Fruit fly (Drosophila melanogaster) whole organism, embryonic: Measurements from ENCODE around the gene Npc2a.

Source experiments
- Atf6 ChIP-seq: fragments of 200-800 bp; sonication (Bioruptor generic); IDR thresholded peaks from 2 replicates; pipeline ENCODE4 v1.3.6; 2022; ENCODE audit warnings: missing biosample characterization, missing genetic modification characterization
- Bdp1 ChIP-seq: fragments of 200-800 bp; sonication (Bioruptor generic); optimal IDR thresholded peaks from 3 replicates; lab custom pipeline; 2016; ENCODE audit warnings: missing biosample characterization, missing genetic modification characterization
- C15 ChIP-seq: fragments of 200-800 bp; sonication (Bioruptor generic); IDR thresholded peaks from 3 replicates; pipeline ENCODE4 v1.3.6; 2022; ENCODE audit warnings: missing biosample characterization, missing genetic modification characterization
- CG10959 ChIP-seq: fragments of 200-800 bp; sonication (Bioruptor generic); IDR thresholded peaks from 2 replicates; pipeline ENCODE4 v1.3.6; 2022; ENCODE audit warnings: missing biosample characterization, missing genetic modification characterization
- CG12659 ChIP-seq: fragments of 200-800 bp; sonication (Bioruptor generic); optimal IDR thresholded peaks from 3 replicates; lab custom pipeline; 2017; ENCODE audit warnings: mild to moderate bottlenecking, missing biosample characterization, missing genetic modification reagents, missing genetic modification characterization
- CG12744 ChIP-seq: fragments of 200-800 bp; sonication (Bioruptor generic); optimal IDR thresholded peaks from 2 replicates; lab custom pipeline; 2016; ENCODE audit warnings: missing biosample characterization, missing genetic modification characterization
- CG13287 ChIP-seq: fragments of 200-800 bp; sonication (Bioruptor generic); IDR thresholded peaks from 2 replicates; pipeline ENCODE4 v1.3.6; 2022; ENCODE audit warnings: missing biosample characterization, missing genetic modification characterization; ENCODE audit not compliant: partially characterized antibody
- CG15479 ChIP-seq: fragments of 200-800 bp; sonication (Bioruptor generic); optimal IDR thresholded peaks from 3 replicates; lab custom pipeline; 2019; ENCODE audit warnings: missing biosample characterization, mild to moderate bottlenecking, missing genetic modification characterization, moderate library complexity
- CG15601 ChIP-seq: fragments of 200-800 bp; sonication (Bioruptor generic); optimal IDR thresholded peaks from 3 replicates; lab custom pipeline; 2019; ENCODE audit warnings: missing biosample characterization, mild to moderate bottlenecking, missing genetic modification characterization, moderate library complexity
- CG15696 ChIP-seq: fragments of 200-800 bp; sonication (Bioruptor generic); optimal IDR thresholded peaks from 2 replicates; lab custom pipeline; 2019; ENCODE audit warnings: missing biosample characterization, mild to moderate bottlenecking, missing genetic modification characterization, moderate library complexity
- CG17359 ChIP-seq: fragments of 200-800 bp; sonication (Bioruptor generic); optimal IDR thresholded peaks from 3 replicates; lab custom pipeline; 2018; ENCODE audit warnings: missing biosample characterization, mild to moderate bottlenecking, missing genetic modification characterization, moderate library complexity
- CG17802 ChIP-seq: fragments of 200-800 bp; sonication (Bioruptor generic); optimal IDR thresholded peaks from 2 replicates; lab custom pipeline; 2018; ENCODE audit warnings: missing biosample characterization, mild to moderate bottlenecking, missing genetic modification characterization, moderate library complexity
- CG1832 ChIP-seq: fragments of 200-800 bp; sonication (Bioruptor generic); optimal IDR thresholded peaks from 2 replicates; lab custom pipeline; 2017; ENCODE audit warnings: missing biosample characterization, mild to moderate bottlenecking, missing genetic modification characterization, inconsistent platforms
- CG18764 ChIP-seq: fragments of 200-800 bp; sonication (Bioruptor generic); optimal IDR thresholded peaks from 3 replicates; lab custom pipeline; 2016; ENCODE audit warnings: missing biosample characterization, missing genetic modification characterization
- CG2120 ChIP-seq: fragments of 200-800 bp; sonication (Bioruptor generic); optimal IDR thresholded peaks from 3 replicates; lab custom pipeline; 2016; ENCODE audit warnings: missing biosample characterization, missing genetic modification characterization
- CG34376 ChIP-seq: fragments of 200-800 bp; sonication (Bioruptor generic); optimal IDR thresholded peaks from 2 replicates; lab custom pipeline; 2018; ENCODE audit warnings: missing biosample characterization, mild to moderate bottlenecking, missing genetic modification characterization
- CG4282 ChIP-seq: fragments of 200-800 bp; sonication (Bioruptor generic); optimal IDR thresholded peaks from 2 replicates; lab custom pipeline; 2016; ENCODE audit warnings: missing biosample characterization, missing genetic modification characterization
- CG6765 ChIP-seq: fragments of 200-800 bp; sonication (Bioruptor generic); optimal IDR thresholded peaks from 3 replicates; lab custom pipeline; 2017; ENCODE audit warnings: missing biosample characterization, mild to moderate bottlenecking, missing genetic modification characterization
- CG9876 ChIP-seq: fragments of 200-800 bp; sonication (Bioruptor generic); optimal IDR thresholded peaks from 2 replicates; lab custom pipeline; 2016; ENCODE audit warnings: missing biosample characterization, missing genetic modification characterization
- CkIIα-i1 ChIP-seq: fragments of 200-800 bp; sonication (Bioruptor generic); IDR thresholded peaks from 2 replicates; pipeline ENCODE4 v1.3.6; 2022; ENCODE audit warnings: missing biosample characterization, missing genetic modification characterization
- Elba2 ChIP-seq: fragments of 200-800 bp; sonication (Bioruptor generic); optimal IDR thresholded peaks from 3 replicates; lab custom pipeline; 2016; ENCODE audit warnings: missing biosample characterization, missing genetic modification characterization
- Fer1 ChIP-seq: fragments of 200-800 bp; sonication (Bioruptor generic); optimal IDR thresholded peaks from 2 replicates; lab custom pipeline; 2017; ENCODE audit warnings: missing biosample characterization, mild to moderate bottlenecking, missing genetic modification characterization
- HHEX ChIP-seq: fragments of 200-800 bp; sonication (Bioruptor generic); optimal IDR thresholded peaks from 3 replicates; lab custom pipeline; 2017; ENCODE audit warnings: missing biosample characterization, mild to moderate bottlenecking, missing genetic modification characterization, missing genetic modification reagents
- HLH54F ChIP-seq: fragments of 200-800 bp; sonication (Bioruptor generic); optimal IDR thresholded peaks from 3 replicates; lab custom pipeline; 2016; ENCODE audit warnings: missing biosample characterization, missing genetic modification characterization
- Hand ChIP-seq: fragments of 200-800 bp; sonication (Bioruptor generic); optimal IDR thresholded peaks from 2 replicates; lab custom pipeline; 2017; ENCODE audit warnings: mild to moderate bottlenecking, missing biosample characterization, missing genetic modification reagents, missing genetic modification characterization
- HmgD ChIP-seq: fragments of 200-800 bp; sonication (Bioruptor generic); optimal IDR thresholded peaks from 3 replicates; lab custom pipeline; 2016; ENCODE audit warnings: missing biosample characterization, missing genetic modification characterization
- Hmx ChIP-seq: fragments of 200-800 bp; sonication (Bioruptor generic); optimal IDR thresholded peaks from 2 replicates; lab custom pipeline; 2016; ENCODE audit warnings: missing biosample characterization, missing genetic modification characterization
- Hr78 ChIP-seq, 2 experiments: fragments of 200-800 bp in 1 of 2; fragments of >200 bp in 1 of 2; sonication (Bioruptor generic) in 1 of 2; optimal IDR thresholded peaks; 2 replicates each; lab custom pipeline; 2017 to 2019; ENCODE audit warnings: missing biosample characterization in 2 of 2, missing genetic modification characterization in 2 of 2, mild to moderate bottlenecking in 1 of 2, moderate library complexity in 1 of 2
- Lhr ChIP-seq: fragments of 200-800 bp; sonication (Bioruptor generic); optimal IDR thresholded peaks from 3 replicates; lab custom pipeline; 2017; ENCODE audit warnings: mild to moderate bottlenecking, missing biosample characterization, missing genetic modification reagents, missing genetic modification characterization
- Lpt ChIP-seq: fragments of >200 bp; optimal IDR thresholded peaks from 2 replicates; lab custom pipeline; 2018; ENCODE audit warnings: missing biosample characterization, missing genetic modification characterization
- Oli ChIP-seq: fragments of 200-800 bp; sonication (Bioruptor generic); optimal IDR thresholded peaks from 2 replicates; lab custom pipeline; 2018; ENCODE audit warnings: missing biosample characterization, mild to moderate bottlenecking, missing genetic modification characterization, moderate library complexity
- Rfx ChIP-seq: fragments of 200-800 bp; sonication (Bioruptor generic); IDR thresholded peaks from 2 replicates; pipeline ENCODE4 v1.3.6; 2022; ENCODE audit warnings: missing biosample characterization, missing genetic modification characterization
- Xbp1 ChIP-seq: fragments of 200-800 bp; sonication (Bioruptor generic); optimal IDR thresholded peaks from 3 replicates; lab custom pipeline; 2016; ENCODE audit warnings: missing biosample characterization, mild to moderate bottlenecking, missing genetic modification characterization
- az2 ChIP-seq: fragments of 200-800 bp; sonication (Bioruptor generic); optimal IDR thresholded peaks from 3 replicates; lab custom pipeline; 2016; ENCODE audit warnings: missing biosample characterization, missing genetic modification characterization
- kah ChIP-seq: fragments of 200-800 bp; sonication (Bioruptor generic); optimal IDR thresholded peaks from 2 replicates; lab custom pipeline; 2018; ENCODE audit warnings: missing biosample characterization, mild to moderate bottlenecking, missing genetic modification characterization
- kay ChIP-seq: fragments of 200-800 bp; sonication (Bioruptor generic); optimal IDR thresholded peaks from 2 replicates; lab custom pipeline; 2016; ENCODE audit warnings: missing biosample characterization, missing genetic modification characterization
- luna ChIP-seq: fragments of 200-800 bp; sonication (Bioruptor generic); optimal IDR thresholded peaks from 2 replicates; lab custom pipeline; 2016; ENCODE audit warnings: missing biosample characterization, missing genetic modification characterization
- nerfin-2 ChIP-seq: fragments of 200-800 bp; sonication (Bioruptor generic); IDR thresholded peaks from 2 replicates; pipeline ENCODE4 v1.3.6; 2022; ENCODE audit warnings: missing biosample characterization, missing genetic modification characterization; ENCODE audit not compliant: partially characterized antibody
- pfk ChIP-seq: fragments of 200-800 bp; sonication (Bioruptor generic); optimal IDR thresholded peaks from 2 replicates; lab custom pipeline; 2018; ENCODE audit warnings: missing biosample characterization, mild to moderate bottlenecking, missing genetic modification characterization, moderate library complexity
- sens ChIP-seq: fragments of 200-800 bp; sonication (Bioruptor generic); peaks from one replicate; lab custom pipeline; 2016; ENCODE audit warnings: missing biosample characterization, missing genetic modification characterization
- seq ChIP-seq: fragments of 200-800 bp; sonication (Bioruptor generic); IDR thresholded peaks from 2 replicates; pipeline ENCODE4 v1.3.6; 2022; ENCODE audit warnings: missing biosample characterization, missing genetic modification characterization
- slp2 ChIP-seq: fragments of 200-800 bp; sonication (Bioruptor generic); optimal IDR thresholded peaks from 2 replicates; lab custom pipeline; 2016; ENCODE audit warnings: missing biosample characterization, missing genetic modification characterization
- sna ChIP-seq: fragments of 200-800 bp; sonication (Bioruptor generic); IDR thresholded peaks from 2 replicates; pipeline ENCODE4 v1.3.6; 2022; ENCODE audit warnings: missing biosample characterization, missing genetic modification characterization; ENCODE audit not compliant: partially characterized antibody
- tll ChIP-seq, 2 experiments: fragments of 200-800 bp in 1 of 2; fragments of >200 bp in 1 of 2; sonication (Bioruptor generic) in 1 of 2; optimal IDR thresholded peaks; 2 replicates each; lab custom pipeline; 2017 to 2019; ENCODE audit warnings: missing biosample characterization in 2 of 2, missing genetic modification characterization in 2 of 2, mild to moderate bottlenecking in 1 of 2, moderate library complexity in 1 of 2
- tna ChIP-seq: fragments of 200-800 bp; sonication (Bioruptor generic); IDR thresholded peaks from 2 replicates; pipeline ENCODE4 v1.3.6; 2022; ENCODE audit warnings: missing biosample characterization, missing genetic modification characterization; ENCODE audit not compliant: partially characterized antibody
- trem ChIP-seq: fragments of 200-800 bp; optimal IDR thresholded peaks from 3 replicates; lab custom pipeline; 2019; ENCODE audit warnings: missing biosample characterization, mild to moderate bottlenecking, missing genetic modification characterization, moderate library complexity
- tup ChIP-seq: fragments of 200-800 bp; sonication (Bioruptor generic); optimal IDR thresholded peaks from 2 replicates; lab custom pipeline; 2016; ENCODE audit warnings: missing biosample characterization, mild to moderate bottlenecking, missing genetic modification characterization, moderate library complexity
- zf30C ChIP-seq: fragments of 200-800 bp; sonication (Bioruptor generic); optimal IDR thresholded peaks from 3 replicates; lab custom pipeline; 2018; ENCODE audit warnings: missing biosample characterization, mild to moderate bottlenecking, missing genetic modification characterization
- zfh1 ChIP-seq: fragments of 200-800 bp; sonication (Bioruptor generic); IDR thresholded peaks from 3 replicates; pipeline ENCODE4 v1.3.6; 2022; ENCODE audit warnings: missing biosample characterization, missing genetic modification characterization
- zfh2 ChIP-seq: fragments of 200-800 bp; sonication (Bioruptor generic); optimal IDR thresholded peaks from 2 replicates; lab custom pipeline; 2016; ENCODE audit warnings: missing biosample characterization, missing genetic modification characterization

The Npc2a gene

DNA sequence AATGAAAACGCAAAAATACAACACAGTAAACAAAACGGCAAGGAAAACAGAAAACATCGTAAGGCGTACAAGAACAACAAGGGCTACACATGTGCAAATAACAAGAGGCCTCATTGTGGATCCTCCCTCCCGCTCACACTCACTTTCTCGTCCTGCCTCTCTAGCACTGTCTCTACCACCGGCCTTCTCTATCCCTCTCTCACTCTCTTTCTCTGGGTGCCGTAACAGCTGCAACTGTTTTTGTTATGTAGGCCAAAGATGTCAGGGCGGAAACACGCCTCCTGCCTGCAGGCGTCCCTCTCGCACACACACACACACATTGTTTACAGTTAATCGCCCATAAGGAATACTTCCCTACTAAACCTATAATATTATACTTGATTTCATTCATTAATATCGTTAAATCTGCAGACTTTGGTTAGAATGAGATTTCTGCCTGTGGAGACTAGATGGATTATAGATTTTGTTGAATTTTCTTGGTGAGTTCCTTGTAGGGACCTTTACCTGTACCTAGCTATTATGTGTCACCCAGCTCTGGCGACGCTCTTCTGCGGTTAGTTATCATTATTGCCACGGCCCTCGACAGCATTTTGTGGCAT is 25.8 kb downstream of the Npc2a start (continued):
- no peak for TF ChIP-seq CG12659 (GFP tag; lab: Kevin White, UChicago)
- no peak for TF ChIP-seq CG9876 (GFP tag; lab: Kevin White, UChicago)
- TF ChIP-seq slp2 (GFP tag; lab: Kevin White, UChicago), result no peak
- TF ChIP-seq CG34376 (GFP tag; lab: Kevin White, UChicago), result no peak
- no peak for TF ChIP-seq CG18764 (GFP tag; lab: Kevin White, UChicago)
- no peak for TF ChIP-seq az2 (GFP tag; lab: Kevin White, UChicago)
- peak; percentile 30 for TF ChIP-seq sens (GFP tag; lab: Kevin White, UChicago)
- TF ChIP-seq Lhr (GFP tag; lab: Kevin White, UChicago), result no peak
- TF ChIP-seq CG1832 (GFP tag; lab: Kevin White, UChicago), result peak; percentile 75
- TF ChIP-seq Atf6 (GFP tag; lab: Robert Waterston, UW), result no peak
- TF ChIP-seq CG12744 (GFP tag; lab: Kevin White, UChicago), result no peak
- TF ChIP-seq Hr78 (GFP tag; optimal IDR thresholded peaks at IDR 0.05; lab: Kevin White, UChicago), result no peak
- TF ChIP-seq CG10959 (GFP tag; lab: Robert Waterston, UW), result no peak
- TF ChIP-seq Rfx (GFP tag; lab: Robert Waterston, UW), result no peak
- TF ChIP-seq CG15479 (GFP tag; lab: Kevin White, UChicago), result peak; percentile 21
- TF ChIP-seq zfh2 (GFP tag; lab: Kevin White, UChicago), result no peak
- TF ChIP-seq sna, result no peak
- TF ChIP-seq zf30C (GFP tag; lab: Kevin White, UChicago), result no peak
- no peak for TF ChIP-seq CG15601 (tag; lab: Kevin White, UChicago)
- TF ChIP-seq Oli (tag; lab: Kevin White, UChicago), result no peak
- TF ChIP-seq zfh1 (GFP tag; lab: Robert Waterston, UW), result peak; percentile 18; the same call in 1 of the 3 replicates
- TF ChIP-seq seq (GFP tag; lab: Robert Waterston, UW), result no peak
- TF ChIP-seq CG4282 (GFP tag; lab: Kevin White, UChicago), result no peak
- TF ChIP-seq CG15696, result no peak
- no peak for TF ChIP-seq trem (tag; lab: Kevin White, UChicago)
- no peak for TF ChIP-seq Hand (GFP tag; lab: Kevin White, UChicago)
- no peak for TF ChIP-seq pfk (GFP tag; lab: Kevin White, UChicago)
- no peak for TF ChIP-seq CG13287 (GFP tag; lab: Robert Waterston, UW)
- peak; percentile 30 for TF ChIP-seq Fer1 (GFP tag; lab: Kevin White, UChicago)
- TF ChIP-seq tll (GFP tag; optimal IDR thresholded peaks at IDR 0.05; lab: Kevin White, UChicago), result peak in 1 of 2 experiments; percentile 56
- no peak for TF ChIP-seq CG2120 (GFP tag; lab: Kevin White, UChicago)
- TF ChIP-seq Lpt (GFP tag; lab: Kevin White, UChicago), result no peak
- TF ChIP-seq CG17359 (tag; lab: Kevin White, UChicago), result no peak
- no peak for TF ChIP-seq CG17802
- TF ChIP-seq Bdp1 (GFP tag; lab: Kevin White, UChicago), result no peak
- no peak for TF ChIP-seq kah (GFP tag; lab: Kevin White, UChicago)
- TF ChIP-seq tup (GFP tag; lab: Kevin White, UChicago), result no peak
- TF ChIP-seq HmgD (GFP tag; lab: Kevin White, UChicago), result no peak
- no peak for TF ChIP-seq Xbp1 (GFP tag; lab: Kevin White, UChicago)
- no peak for TF ChIP-seq HLH54F
- TF ChIP-seq C15 (GFP tag; lab: Robert Waterston, UW), result no peak
- no peak for TF ChIP-seq Hmx (GFP tag; lab: Kevin White, UChicago)
- TF ChIP-seq tna, result no peak
- TF ChIP-seq CG6765 (GFP tag; lab: Kevin White, UChicago), result no peak
- no peak for TF ChIP-seq CkIIα-i1 (GFP tag; lab: Robert Waterston, UW)
- TF ChIP-seq HHEX (GFP tag; lab: Kevin White, UChicago), result no peak
- TF ChIP-seq kay (GFP tag; lab: Kevin White, UChicago), result no peak
- no peak for TF ChIP-seq nerfin-2 (GFP tag; lab: Robert Waterston, UW)
- no peak for TF ChIP-seq luna (GFP tag; lab: Kevin White, UChicago)
- no peak for TF ChIP-seq Elba2 (GFP tag; lab: Kevin White, UChicago)
